Fruit fly (Drosophila melanogaster) Kc167 (cell line): ENCODE data around the gene CG12121.

Source experiments
- Myc ChIP-seq: fragments of >200 bp; optimal IDR thresholded peaks from 2 replicates; lab custom pipeline; 2017; ENCODE audit warnings: missing external identifiers
- Sin3A ChIP-seq: fragments of >200 bp; optimal IDR thresholded peaks from 2 replicates; lab custom pipeline; 2018; ENCODE audit warnings: missing external identifiers
- h ChIP-seq: fragments of >200 bp; optimal IDR thresholded peaks from 3 replicates; lab custom pipeline; 2018; ENCODE audit warnings: missing external identifiers
- insv ChIP-seq: fragments of >200 bp; optimal IDR thresholded peaks from 3 replicates; lab custom pipeline; 2018; ENCODE audit warnings: missing external identifiers
- psq ChIP-seq: fragments of >200 bp; optimal IDR thresholded peaks from 2 replicates; lab custom pipeline; 2017; ENCODE audit warnings: missing external identifiers
- ttk ChIP-seq: sonication (Bioruptor generic); optimal IDR thresholded peaks from 2 replicates; lab custom pipeline; 2017; ENCODE audit warnings: missing external identifiers

DNA sequence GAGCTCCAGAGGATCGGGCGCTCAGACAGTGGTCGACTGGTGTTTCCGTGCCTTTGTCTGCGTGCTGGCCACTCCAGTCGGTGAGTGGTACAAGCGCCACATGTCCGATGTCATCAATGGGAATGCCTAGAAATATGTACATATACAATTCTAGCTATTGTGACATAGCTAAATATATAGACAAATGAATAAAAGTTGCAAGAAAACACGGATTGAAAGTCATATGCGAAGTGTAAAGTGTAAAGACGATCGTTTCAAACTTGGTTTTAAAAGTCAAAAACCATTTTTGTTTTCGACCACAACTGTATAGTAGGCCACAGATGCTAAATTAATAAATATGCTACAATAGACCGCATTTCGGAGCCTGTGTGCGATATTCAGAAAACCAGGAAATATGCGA lies 16.7 kb downstream of the CG12121 start, which contains the start of gene CG15368:
- TF ChIP-seq ttk (no peak), psq (lab: Kevin White, UChicago) (no peak), insv (lab: Kevin White, UChicago) (no peak), h (lab: Kevin White, UChicago) (no peak), Myc (lab: Kevin White, UChicago) (no peak), Sin3A (lab: Kevin White, UChicago) (no peak)
